Fruit fly (Drosophila melanogaster) whole organism, prepupa: ENCODE data around the gene larp.

Experiments used
- CG15336 ChIP-seq: fragments of 200-800 bp; sonication (Bioruptor generic); IDR thresholded peaks from 2 replicates; pipeline ENCODE4 v1.3.6; 2022; ENCODE audit warnings: missing biosample characterization, missing genetic modification characterization
- CG3919 ChIP-seq: fragments of 200-800 bp; sonication (Bioruptor generic); optimal IDR thresholded peaks from 3 replicates; lab custom pipeline; 2016; ENCODE audit warnings: missing biosample characterization, missing genetic modification characterization
- CG4318 ChIP-seq: fragments of 200-800 bp; sonication (Bioruptor generic); optimal IDR thresholded peaks from 3 replicates; lab custom pipeline; 2017; ENCODE audit warnings: missing biosample characterization, mild to moderate bottlenecking, missing genetic modification characterization
- Ets96B ChIP-seq: fragments of 200-800 bp; optimal IDR thresholded peaks from 2 replicates; lab custom pipeline; 2019; ENCODE audit warnings: missing biosample characterization, mild to moderate bottlenecking, missing genetic modification characterization, moderate library complexity
- Hr39 ChIP-seq: fragments of 200-800 bp; sonication (Bioruptor generic); optimal IDR thresholded peaks from 2 replicates; lab custom pipeline; 2016; ENCODE audit warnings: missing biosample characterization, missing genetic modification characterization
- Lpt ChIP-seq: fragments of 200-800 bp; sonication (Bioruptor generic); optimal IDR thresholded peaks from 3 replicates; lab custom pipeline; 2016; ENCODE audit warnings: missing biosample characterization, missing genetic modification characterization
- Met ChIP-seq: fragments of 200-800 bp; sonication (Bioruptor generic); optimal IDR thresholded peaks from 3 replicates; lab custom pipeline; 2016; ENCODE audit warnings: missing biosample characterization, missing genetic modification characterization
- Smox ChIP-seq: fragments of 200-800 bp; sonication (Bioruptor generic); optimal IDR thresholded peaks from 3 replicates; lab custom pipeline; 2016; ENCODE audit warnings: missing biosample characterization, missing genetic modification characterization
- Sox102F ChIP-seq: fragments of 200-800 bp; sonication (Bioruptor generic); optimal IDR thresholded peaks from 2 replicates; lab custom pipeline; 2016; ENCODE audit warnings: missing biosample characterization, mild to moderate bottlenecking, missing genetic modification characterization

DNA sequence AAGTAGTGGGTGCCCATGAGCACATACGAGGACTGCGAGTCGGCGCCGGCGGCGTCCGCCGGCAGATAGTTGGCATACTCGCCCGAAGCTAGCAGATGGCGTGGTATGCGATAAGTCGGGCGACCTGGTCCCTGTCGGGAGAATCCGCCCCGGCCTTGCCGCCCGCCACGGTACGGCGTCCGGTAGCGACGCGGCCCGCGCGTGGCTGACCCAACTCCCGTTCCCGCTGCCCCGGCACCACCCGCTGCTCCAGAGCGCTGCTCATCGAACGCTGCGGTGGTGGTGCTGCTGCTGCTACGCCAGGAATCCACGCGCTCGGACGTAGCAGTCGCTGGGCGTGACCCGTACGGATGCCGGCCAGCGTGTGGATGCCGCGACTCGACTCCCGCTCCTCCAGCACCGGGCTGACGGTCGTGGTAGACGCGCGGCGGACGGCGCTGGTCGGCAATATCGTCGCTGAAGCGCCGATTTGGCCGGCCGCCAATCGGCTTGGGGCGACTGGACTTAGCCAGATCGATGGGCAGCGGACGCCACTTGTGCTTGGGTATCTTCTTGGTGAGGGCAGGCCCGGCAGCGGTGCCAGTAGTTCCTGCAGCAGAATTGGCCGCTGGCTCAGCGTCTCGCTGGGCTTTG is 12.4 kb downstream of the larp start:
- TF ChIP-seq CG3919 (GFP tag; lab: Kevin White, UChicago): no peak
- no peak for TF ChIP-seq CG4318
- TF ChIP-seq Ets96B: no peak
- no peak for TF ChIP-seq CG15336 (GFP tag; lab: Robert Waterston, UW)
- TF ChIP-seq Lpt (GFP tag; lab: Kevin White, UChicago): no peak
- no peak for TF ChIP-seq Sox102F
- TF ChIP-seq Smox (GFP tag; lab: Kevin White, UChicago): no peak
- TF ChIP-seq Met (GFP tag; lab: Kevin White, UChicago): no peak
- TF ChIP-seq Hr39 (GFP tag; lab: Kevin White, UChicago): no peak
